Worm (Caenorhabditis elegans) whole organism, L3 larva: ENCODE data around the gene eif-3.F.

Experiments used
- R02D3.7 ChIP-seq: fragments of 150-350 bp; optimal IDR thresholded peaks from 2 replicates; lab custom pipeline; 2014; ENCODE audit warnings: missing biosample characterization, missing genetic modification characterization
- ZK546.5 ChIP-seq: sonication (generic microtip); optimal IDR thresholded peaks from 2 replicates; lab custom pipeline; 2017; ENCODE audit warnings: missing biosample characterization, missing genetic modification characterization
- aly-2 ChIP-seq: fragments of 150-350 bp; optimal IDR thresholded peaks from 2 replicates; lab custom pipeline; 2014; ENCODE audit warnings: missing biosample characterization, missing genetic modification characterization
- ama-1 ChIP-seq: fragments of 150-350 bp; optimal IDR thresholded peaks from 2 replicates; lab custom pipeline; 2018
- ceh-16 ChIP-seq: sonication (generic microtip); optimal IDR thresholded peaks from 2 replicates; lab custom pipeline; 2017; ENCODE audit warnings: missing biosample characterization, missing genetic modification characterization
- ceh-28 ChIP-seq: fragments of 150-350 bp; optimal IDR thresholded peaks from 2 replicates; lab custom pipeline; 2014; ENCODE audit warnings: missing biosample characterization, missing genetic modification reagents, missing genetic modification characterization
- ceh-82 ChIP-seq: fragments of 150-350 bp; optimal IDR thresholded peaks from 2 replicates; lab custom pipeline; 2014; ENCODE audit warnings: missing biosample characterization, missing genetic modification characterization
- ceh-9 ChIP-seq: sonication (generic microtip); optimal IDR thresholded peaks from 2 replicates; lab custom pipeline; 2018; ENCODE audit warnings: missing biosample characterization, missing genetic modification characterization
- daf-12 ChIP-seq: fragments of 150-350 bp; optimal IDR thresholded peaks from 2 replicates; lab custom pipeline; 2014; ENCODE audit warnings: missing biosample characterization, missing genetic modification reagents, missing genetic modification characterization
- egl-27 ChIP-seq: sonication (generic microtip); optimal IDR thresholded peaks from 4 replicates; lab custom pipeline; 2017; ENCODE audit warnings: missing biosample characterization, missing genetic modification reagents, missing genetic modification characterization
- egl-5 ChIP-seq: fragments of 150-350 bp; optimal IDR thresholded peaks from 2 replicates; lab custom pipeline; 2017; ENCODE audit warnings: missing biosample characterization, missing genetic modification reagents, missing genetic modification characterization, inconsistent platforms
- elt-1 ChIP-seq: fragments of 150-350 bp; optimal IDR thresholded peaks from 2 replicates; lab custom pipeline; 2014; ENCODE audit warnings: missing biosample characterization, missing genetic modification characterization
- elt-2 ChIP-seq: sonication (generic microtip); optimal IDR thresholded peaks from 2 replicates; lab custom pipeline; 2016; ENCODE audit warnings: missing genetic modification reagents, mild to moderate bottlenecking, missing genetic modification characterization, missing compliant biosample characterization
- elt-3 ChIP-seq, 3 experiments: fragments of 150-350 bp in 1 of 3; sonication (generic microtip) in 2 of 3; optimal IDR thresholded peaks; 2 replicates in 2 of 3; 4 replicates in 1 of 3; lab custom pipeline; 2014 to 2017; ENCODE audit warnings: missing biosample characterization in 3 of 3, missing genetic modification characterization in 3 of 3
- eor-1 ChIP-seq, 2 experiments: fragments of 150-350 bp; optimal IDR thresholded peaks; 2 replicates each; lab custom pipeline; 2014 to 2018; ENCODE audit warnings: missing biosample characterization in 2 of 2, missing genetic modification characterization in 2 of 2
- fkh-10 ChIP-seq: sonication (generic microtip); optimal IDR thresholded peaks from 2 replicates; lab custom pipeline; 2017; ENCODE audit warnings: missing biosample characterization, missing genetic modification reagents, missing genetic modification characterization
- fkh-2 ChIP-seq: fragments of 150-350 bp; optimal IDR thresholded peaks from 2 replicates; lab custom pipeline; 2014; ENCODE audit warnings: missing biosample characterization, missing genetic modification reagents, missing genetic modification characterization
- fos-1 ChIP-seq: fragments of 150-350 bp; optimal IDR thresholded peaks from 2 replicates; lab custom pipeline; 2014; ENCODE audit warnings: missing biosample characterization, missing genetic modification characterization
- hmg-11 ChIP-seq: sonication (generic microtip); optimal IDR thresholded peaks from 2 replicates; lab custom pipeline; 2016; ENCODE audit warnings: missing genetic modification characterization, missing compliant biosample characterization
- jun-1 ChIP-seq: fragments of 150-350 bp; optimal IDR thresholded peaks from 2 replicates; lab custom pipeline; 2014; ENCODE audit warnings: missing biosample characterization, missing genetic modification reagents, missing genetic modification characterization
- lin-15B ChIP-seq: fragments of 150-350 bp; optimal IDR thresholded peaks from 2 replicates; lab custom pipeline; 2014; ENCODE audit warnings: missing biosample characterization, missing genetic modification characterization
- lin-39 ChIP-seq: fragments of 150-350 bp; optimal IDR thresholded peaks from 2 replicates; lab custom pipeline; 2018; ENCODE audit warnings: missing biosample characterization, missing genetic modification reagents, missing genetic modification characterization
- lsy-12 ChIP-seq: sonication (generic microtip); optimal IDR thresholded peaks from 2 replicates; lab custom pipeline; 2016; ENCODE audit warnings: mild to moderate bottlenecking, missing genetic modification characterization, missing compliant biosample characterization
- mdl-1 ChIP-seq: fragments of 150-350 bp; optimal IDR thresholded peaks from 2 replicates; lab custom pipeline; 2014; ENCODE audit warnings: missing biosample characterization, missing genetic modification characterization
- mml-1 ChIP-seq: fragments of 150-350 bp; sonication (generic microtip); optimal IDR thresholded peaks from 3 replicates; lab custom pipeline; 2014; ENCODE audit warnings: missing biosample characterization, missing genetic modification characterization
- nhr-11 ChIP-seq: fragments of 150-350 bp; optimal IDR thresholded peaks from 2 replicates; lab custom pipeline; 2014; ENCODE audit warnings: missing biosample characterization, missing genetic modification characterization
- nhr-12 ChIP-seq: fragments of 150-350 bp; optimal IDR thresholded peaks from 2 replicates; lab custom pipeline; 2014; ENCODE audit warnings: missing biosample characterization, missing genetic modification characterization
- nhr-23 ChIP-seq: fragments of 150-350 bp; optimal IDR thresholded peaks from 2 replicates; lab custom pipeline; 2014; ENCODE audit warnings: missing biosample characterization, missing genetic modification reagents, missing genetic modification characterization
- nhr-237 ChIP-seq: fragments of 150-350 bp; optimal IDR thresholded peaks from 2 replicates; lab custom pipeline; 2014; ENCODE audit warnings: missing biosample characterization, missing genetic modification characterization
- nhr-25 ChIP-seq: sonication (generic microtip); optimal IDR thresholded peaks from 2 replicates; lab custom pipeline; 2017; ENCODE audit warnings: missing biosample characterization, missing genetic modification characterization
- nhr-28 ChIP-seq: fragments of 150-350 bp; optimal IDR thresholded peaks from 2 replicates; lab custom pipeline; 2014; ENCODE audit warnings: missing biosample characterization, missing genetic modification characterization
- nhr-43 ChIP-seq: sonication (generic microtip); optimal IDR thresholded peaks from 2 replicates; lab custom pipeline; 2016; ENCODE audit warnings: mild to moderate bottlenecking, missing genetic modification characterization, missing compliant biosample characterization; ENCODE audit not compliant: poor library complexity, severe bottlenecking
- nhr-67 ChIP-seq: fragments of 150-350 bp; optimal IDR thresholded peaks from 2 replicates; lab custom pipeline; 2014; ENCODE audit warnings: missing biosample characterization, missing genetic modification characterization
- nhr-76 ChIP-seq: fragments of 150-350 bp; sonication (generic microtip); optimal IDR thresholded peaks from 5 replicates; lab custom pipeline; 2014; ENCODE audit warnings: missing biosample characterization, missing genetic modification characterization
- nhr-77 ChIP-seq: fragments of 150-350 bp; optimal IDR thresholded peaks from 2 replicates; lab custom pipeline; 2014; ENCODE audit warnings: missing biosample characterization, missing genetic modification characterization
- pha-4 ChIP-seq: fragments of 150-350 bp; optimal IDR thresholded peaks from 2 replicates; lab custom pipeline; 2014; ENCODE audit warnings: missing biosample characterization, missing genetic modification reagents, missing genetic modification characterization
- pqm-1 ChIP-seq: fragments of 150-350 bp; optimal IDR thresholded peaks from 2 replicates; lab custom pipeline; 2017; ENCODE audit warnings: missing biosample characterization, missing genetic modification characterization, inconsistent platforms
- sea-2 ChIP-seq: fragments of 150-350 bp; sonication (generic microtip); optimal IDR thresholded peaks from 4 replicates; lab custom pipeline; 2014; ENCODE audit warnings: missing biosample characterization, missing genetic modification reagents, missing genetic modification characterization
- skn-1 ChIP-seq: fragments of 150-350 bp; optimal IDR thresholded peaks from 2 replicates; lab custom pipeline; 2014; ENCODE audit warnings: missing biosample characterization, missing genetic modification characterization
- snpc-4 ChIP-seq: fragments of 150-350 bp; optimal IDR thresholded peaks from 2 replicates; lab custom pipeline; 2014; ENCODE audit warnings: missing biosample characterization, missing genetic modification characterization
- tbx-2 ChIP-seq: sonication (generic microtip); optimal IDR thresholded peaks from 2 replicates; lab custom pipeline; 2016; ENCODE audit warnings: mild to moderate bottlenecking, missing genetic modification characterization, missing compliant biosample characterization
- unc-39 ChIP-seq: sonication (generic microtip); optimal IDR thresholded peaks from 4 replicates; lab custom pipeline; 2017; ENCODE audit warnings: missing biosample characterization, missing genetic modification characterization
- unc-62 ChIP-seq: fragments of 150-350 bp; sonication (generic microtip); optimal IDR thresholded peaks from 4 replicates; lab custom pipeline; 2014; ENCODE audit warnings: missing biosample characterization, missing genetic modification reagents, missing genetic modification characterization
- zag-1 ChIP-seq: fragments of 150-350 bp; optimal IDR thresholded peaks from 2 replicates; lab custom pipeline; 2014; ENCODE audit warnings: missing biosample characterization, missing genetic modification characterization
- ztf-11 ChIP-seq: fragments of 150-350 bp; optimal IDR thresholded peaks from 2 replicates; lab custom pipeline; 2014; ENCODE audit warnings: missing biosample characterization, missing genetic modification characterization
- ztf-4 ChIP-seq: fragments of 150-350 bp; optimal IDR thresholded peaks from 2 replicates; lab custom pipeline; 2014; ENCODE audit warnings: missing biosample characterization, missing genetic modification characterization

The eif-3.F gene

DNA sequence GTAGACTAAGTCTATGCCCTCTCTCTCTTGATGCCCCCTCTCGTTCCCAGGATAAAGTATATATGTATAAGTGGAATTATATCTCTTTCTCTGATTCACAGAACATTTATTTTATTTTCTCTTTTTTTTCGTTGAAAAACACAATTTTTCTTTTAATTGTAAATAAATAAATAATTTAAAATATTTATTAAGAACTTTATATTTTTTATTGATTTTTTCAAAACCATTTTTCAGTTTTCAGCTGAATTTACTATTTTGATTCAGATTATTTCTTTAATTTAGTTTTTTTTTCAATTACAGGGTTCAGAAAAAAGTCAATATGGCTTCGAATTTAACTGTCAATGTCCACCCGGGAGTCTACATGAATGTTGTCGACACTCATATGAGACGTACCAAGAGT, at the start of gene eif-3.F:
TSS of gene eif-3.F (plus strand) at position 301 of the 400 bp plus-strand sequence.
- no peak for TF ChIP-seq ceh-28 (tag; lab: Kevin White, UChicago)
- no peak for TF ChIP-seq fkh-2
- no peak for TF ChIP-seq nhr-76
- TF ChIP-seq elt-3 (tag; optimal IDR thresholded peaks at IDR 0.05; lab: Kevin White, UChicago): no peak
- TF ChIP-seq fkh-10 (GFP tag; lab: Kevin White, UChicago): no peak
- TF ChIP-seq fos-1: no peak
- no peak for TF ChIP-seq ama-1 (lab: Kevin White, UChicago)
- no peak for TF ChIP-seq ceh-82 (tag; lab: Kevin White, UChicago)
- no peak for TF ChIP-seq mdl-1 (tag; lab: Kevin White, UChicago)
- no peak for TF ChIP-seq ztf-4
- TF ChIP-seq, all 47 proteins: peak for 0

DNA sequence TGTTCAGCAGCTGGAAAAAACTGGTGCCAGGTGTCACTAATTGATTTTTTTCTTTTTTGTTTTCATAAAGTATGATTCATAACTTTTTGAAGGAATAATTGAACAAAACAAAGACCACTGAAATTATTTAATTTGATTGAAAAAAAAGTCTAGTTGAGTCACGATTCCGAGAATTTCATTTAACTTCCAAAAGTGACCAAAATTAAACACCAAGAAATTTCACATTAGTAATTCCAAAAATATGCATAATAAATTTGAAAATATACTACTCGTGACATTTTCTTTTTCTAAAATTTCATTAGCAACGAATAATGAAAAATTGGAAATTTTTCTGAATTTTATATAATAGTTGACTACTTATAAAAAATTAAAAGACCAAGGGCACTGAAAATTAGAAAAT, 49.4 kb upstream of the eif-3.F start:
- TF ChIP-seq elt-3 (tag; optimal IDR thresholded peaks at IDR 0.05; lab: Kevin White, UChicago) (no peak), unc-62 (GFP tag; lab: Kevin White, UChicago) (no peak), nhr-237 (tag; lab: Kevin White, UChicago) (no peak), ztf-11 (tag; lab: Kevin White, UChicago) (no peak), aly-2 (tag; lab: Kevin White, UChicago) (no peak), nhr-43 (tag; lab: Kevin White, UChicago) (no peak), R02D3.7 (tag; lab: Kevin White, UChicago) (no peak), nhr-12 (tag; lab: Kevin White, UChicago) (no peak), ceh-82 (tag; lab: Kevin White, UChicago) (no peak), nhr-67 (tag; lab: Kevin White, UChicago) (no peak), egl-5 (tag; lab: Kevin White, UChicago) (no peak)

ce11 chrII:9282787-9283186, 48.7 kb upstream of the eif-3.F start:
- no peak for TF ChIP-seq nhr-237 (tag; lab: Kevin White, UChicago)
- TF ChIP-seq lin-39 (tag; lab: Kevin White, UChicago): peak; percentile 96
- peak; percentile 56 for TF ChIP-seq egl-5 (tag; lab: Kevin White, UChicago)
- TF ChIP-seq ama-1 (lab: Kevin White, UChicago): peak; percentile 91
- no peak for TF ChIP-seq nhr-67 (tag; lab: Kevin White, UChicago)
- peak; percentile 99 for TF ChIP-seq hmg-11 (tag; lab: Kevin White, UChicago)
- peak; percentile 51 for TF ChIP-seq R02D3.7 (tag; lab: Kevin White, UChicago)
- TF ChIP-seq ceh-82 (tag; lab: Kevin White, UChicago): no peak
- TF ChIP-seq jun-1 (tag; lab: Kevin White, UChicago): peak; percentile 93
- TF ChIP-seq aly-2 (tag; lab: Kevin White, UChicago): peak; percentile 16
- peak; percentile 90 for TF ChIP-seq nhr-23 (tag; lab: Kevin White, UChicago)
- no peak for TF ChIP-seq sea-2 (GFP tag; lab: Kevin White, UChicago)
- peak; percentile 88 for TF ChIP-seq elt-2
- no peak for TF ChIP-seq daf-12 (tag; lab: Kevin White, UChicago)
- peak; percentile 96 for TF ChIP-seq lsy-12 (tag; lab: Kevin White, UChicago)
- no peak for TF ChIP-seq ceh-9 (tag; lab: Kevin White, UChicago)
- peak; percentile 61 for TF ChIP-seq fkh-10 (GFP tag; lab: Kevin White, UChicago)
- peak; percentile 28 for TF ChIP-seq snpc-4 (tag; lab: Kevin White, UChicago)
- TF ChIP-seq ceh-16 (tag; lab: Kevin White, UChicago): no peak
- peak; percentile 15 for TF ChIP-seq elt-1 (tag; lab: Kevin White, UChicago)
- TF ChIP-seq fos-1: peak; percentile 78
- no peak for TF ChIP-seq eor-1 (tag; optimal IDR thresholded peaks at IDR 0.05; lab: Kevin White, UChicago)
- no peak for TF ChIP-seq nhr-76
- TF ChIP-seq pha-4 (tag; lab: Kevin White, UChicago): peak; percentile 90
- TF ChIP-seq pqm-1 (tag; lab: Kevin White, UChicago): peak; percentile 95
- TF ChIP-seq ztf-11 (tag; lab: Kevin White, UChicago): peak; percentile 32
- no peak for TF ChIP-seq unc-39 (tag; lab: Kevin White, UChicago)
- no peak for TF ChIP-seq nhr-12 (tag; lab: Kevin White, UChicago)
- TF ChIP-seq ZK546.5: no peak
- TF ChIP-seq ceh-28 (tag; lab: Kevin White, UChicago): peak; percentile 94
- TF ChIP-seq lin-15B (tag; lab: Kevin White, UChicago): peak; percentile 88
- no peak for TF ChIP-seq nhr-77 (tag; lab: Kevin White, UChicago)
- TF ChIP-seq tbx-2: peak; percentile 78
- peak; percentile 13 for TF ChIP-seq egl-27
- TF ChIP-seq fkh-2: no peak
- TF ChIP-seq elt-3 (tag; optimal IDR thresholded peaks at IDR 0.05; lab: Kevin White, UChicago): peak in 1 of 3 experiments; percentile 62
- peak; percentile 87 for TF ChIP-seq unc-62 (GFP tag; lab: Kevin White, UChicago)
- no peak for TF ChIP-seq nhr-28 (tag; lab: Kevin White, UChicago)
- no peak for TF ChIP-seq zag-1
- no peak for TF ChIP-seq mml-1 (tag; lab: Kevin White, UChicago)
- peak; percentile 81 for TF ChIP-seq nhr-43 (tag; lab: Kevin White, UChicago)
- TF ChIP-seq nhr-11 (tag; lab: Kevin White, UChicago): peak; percentile 88
- peak; percentile 64 for TF ChIP-seq ztf-4
- peak; percentile 64 for TF ChIP-seq mdl-1 (tag; lab: Kevin White, UChicago)
- peak; percentile 64 for TF ChIP-seq skn-1 (tag; lab: Kevin White, UChicago)
- peak; percentile 97 for TF ChIP-seq nhr-25 (tag; lab: Kevin White, UChicago)
